Fruit fly (Drosophila melanogaster): ENCODE measurements around the gene comt.
A peak's percentile ranks its signal among the peaks of the same experiment; 100 is the strongest.

DNA sequence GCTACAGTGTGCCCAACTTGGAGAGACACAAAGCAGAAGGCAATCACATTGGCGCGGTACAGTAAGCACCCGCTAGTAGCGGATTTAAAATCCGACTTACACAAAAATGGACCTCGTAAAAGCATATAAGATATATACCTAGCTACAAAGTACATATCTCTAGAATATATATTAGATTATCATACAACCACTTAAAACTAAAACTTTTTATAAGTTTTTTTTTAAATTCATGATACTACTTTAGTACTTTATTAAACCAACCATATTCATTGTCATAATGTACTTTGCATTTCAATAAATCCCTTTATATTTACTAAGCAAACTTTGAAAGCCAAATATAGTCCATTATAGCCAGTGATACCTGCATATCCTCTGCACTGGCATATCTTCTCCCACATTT lies 16.3 kb downstream of the comt start:
- TF ChIP-seq CG33017 (tag; optimal IDR thresholded peaks at IDR 0.05), result no peak
- no peak for TF ChIP-seq CG7045 (GFP tag; optimal IDR thresholded peaks at IDR 0.05)
- no peak for TF ChIP-seq Hr96 (GFP tag; optimal IDR thresholded peaks at IDR 0.05)
- no peak for TF ChIP-seq bab1 (GFP tag; optimal IDR thresholded peaks at IDR 0.05)
- peak; percentile 43 for TF ChIP-seq CG7101 (tag; optimal IDR thresholded peaks at IDR 0.05)

Data from whole organism, adult.